Fruit fly (Drosophila melanogaster) whole organism, wandering third instar larva: Measurements from ENCODE around the gene PGRP-LD.
A peak's percentile ranks its signal among the peaks of the same experiment; 100 is the strongest.

Experiments
- Abd-B ChIP-seq: fragments of >200 bp; optimal IDR thresholded peaks from 2 replicates; lab custom pipeline; 2017; ENCODE audit warnings: missing biosample characterization, missing genetic modification characterization
- CG32264 ChIP-seq: fragments of 200-800 bp; sonication (Bioruptor generic); optimal IDR thresholded peaks from 2 replicates; lab custom pipeline; 2016; ENCODE audit warnings: missing biosample characterization, missing genetic modification characterization
- CG9705 ChIP-seq: fragments of 200-800 bp; sonication (Bioruptor generic); optimal IDR thresholded peaks from 2 replicates; lab custom pipeline; 2018; ENCODE audit warnings: missing biosample characterization, mild to moderate bottlenecking, missing genetic modification characterization
- CrebA ChIP-seq: fragments of 200-800 bp; sonication (Bioruptor generic); optimal IDR thresholded peaks from 2 replicates; lab custom pipeline; 2016; ENCODE audit warnings: missing biosample characterization, mild to moderate bottlenecking, missing genetic modification characterization, borderline replicate concordance
- Dfd ChIP-seq: fragments of >200 bp; optimal IDR thresholded peaks from 2 replicates; lab custom pipeline; 2017; ENCODE audit warnings: missing biosample characterization, missing genetic modification characterization
- Dif ChIP-seq: fragments of 200-275, 200-300 bp; sonication (Bioruptor generic); optimal IDR thresholded peaks from 2 replicates; lab custom pipeline; 2018; ENCODE audit warnings: missing biosample characterization, missing genetic modification characterization; ENCODE audit not compliant: partially characterized antibody
- GATAd ChIP-seq: sonication (Bioruptor generic); optimal IDR thresholded peaks from 2 replicates; lab custom pipeline; 2016; ENCODE audit warnings: missing biosample characterization, missing genetic modification characterization
- HLH106 ChIP-seq: fragments of 200-800 bp; optimal IDR thresholded peaks from 3 replicates; lab custom pipeline; 2019; ENCODE audit warnings: missing biosample characterization, mild to moderate bottlenecking, missing genetic modification characterization, moderate library complexity
- Hnf4 ChIP-seq: fragments of 200-800 bp; sonication (Bioruptor generic); optimal IDR thresholded peaks from 2 replicates; lab custom pipeline; 2016; ENCODE audit warnings: missing biosample characterization, mild to moderate bottlenecking, missing genetic modification characterization
- Hr78 ChIP-seq: fragments of >200 bp; optimal IDR thresholded peaks from 2 replicates; lab custom pipeline; 2017; ENCODE audit warnings: missing biosample characterization, missing genetic modification characterization
- Hr83 ChIP-seq: fragments of 200-300 bp; sonication (Bioruptor generic); optimal IDR thresholded peaks from 2 replicates; lab custom pipeline; 2016; ENCODE audit warnings: missing biosample characterization, mild to moderate bottlenecking, missing genetic modification characterization, moderate library complexity; ENCODE audit not compliant: poor library complexity, severe bottlenecking
- Jra ChIP-seq: sonication (Bioruptor generic); optimal IDR thresholded peaks from 2 replicates; lab custom pipeline; 2016; ENCODE audit warnings: missing biosample characterization, missing genetic modification characterization
- Mio ChIP-seq: sonication (Bioruptor generic); optimal IDR thresholded peaks from 2 replicates; lab custom pipeline; 2016; ENCODE audit warnings: missing biosample characterization, missing genetic modification characterization
- Myc ChIP-seq: fragments of >200 bp; optimal IDR thresholded peaks from 2 replicates; lab custom pipeline; 2017
- N ChIP-seq: fragments of >200 bp; optimal IDR thresholded peaks from 2 replicates; lab custom pipeline; 2018; ENCODE audit warnings: missing biosample characterization, missing external identifiers, missing genetic modification characterization
- OdsH ChIP-seq: fragments of 200-800 bp; sonication (Bioruptor generic); optimal IDR thresholded peaks from 2 replicates; lab custom pipeline; 2016; ENCODE audit warnings: missing biosample characterization, mild to moderate bottlenecking, missing genetic modification characterization
- Rel ChIP-seq, 2 experiments: fragments of 200-800 bp; sonication (Bioruptor generic) in 1 of 2; optimal IDR thresholded peaks; 2 replicates in 1 of 2; 3 replicates in 1 of 2; lab custom pipeline; 2016 to 2019; ENCODE audit warnings: mild to moderate bottlenecking in 2 of 2, missing biosample characterization in 2 of 2, missing genetic modification characterization in 2 of 2, moderate library complexity in 1 of 2
- Sp1 ChIP-seq: fragments of 200-800 bp; sonication (Bioruptor generic); optimal IDR thresholded peaks from 3 replicates; lab custom pipeline; 2019; ENCODE audit warnings: missing biosample characterization, mild to moderate bottlenecking, missing genetic modification characterization, moderate library complexity
- Vsx2 ChIP-seq: fragments of 200-300, 225-300 bp; sonication (Bioruptor generic); optimal IDR thresholded peaks from 2 replicates; lab custom pipeline; 2018; ENCODE audit warnings: missing biosample characterization, missing genetic modification characterization; ENCODE audit not compliant: partially characterized antibody
- br ChIP-seq: fragments of 200-800 bp; sonication (Bioruptor generic); optimal IDR thresholded peaks from 2 replicates; lab custom pipeline; 2016; ENCODE audit warnings: missing biosample characterization, missing genetic modification characterization
- brk ChIP-seq: fragments of 200-800 bp; sonication (Bioruptor generic); optimal IDR thresholded peaks from 2 replicates; lab custom pipeline; 2016; ENCODE audit warnings: missing biosample characterization, mild to moderate bottlenecking, missing genetic modification characterization
- dl ChIP-seq, 2 experiments: fragments of 175-275, 200-275 bp in 1 of 2; fragments of 200-275 bp in 1 of 2; sonication (Bioruptor generic); optimal IDR thresholded peaks; lab custom pipeline; 2018; ENCODE audit warnings: mild to moderate bottlenecking in 2 of 2, missing biosample characterization in 2 of 2, missing genetic modification characterization in 2 of 2, moderate library complexity in 2 of 2; ENCODE audit not compliant: partially characterized antibody in 2 of 2, insufficient read depth in 1 of 2
- dmrt93B ChIP-seq: fragments of 200-800 bp; sonication (Bioruptor generic); optimal IDR thresholded peaks from 2 replicates; lab custom pipeline; 2018; ENCODE audit warnings: missing biosample characterization, mild to moderate bottlenecking, missing genetic modification characterization
- dsf ChIP-seq: sonication (Bioruptor generic); optimal IDR thresholded peaks from 2 replicates; lab custom pipeline; 2016; ENCODE audit warnings: missing biosample characterization, missing genetic modification characterization, borderline replicate concordance
- ey ChIP-seq: fragments of 200-800 bp; sonication (Bioruptor generic); optimal IDR thresholded peaks from 2 replicates; lab custom pipeline; 2016; ENCODE audit warnings: missing biosample characterization, missing genetic modification characterization
- foxo ChIP-seq, 2 experiments: fragments of 200-800 bp; sonication (Bioruptor generic); optimal IDR thresholded peaks; 2 replicates in 1 of 2; 3 replicates in 1 of 2; lab custom pipeline; 2016 to 2017; ENCODE audit warnings: missing biosample characterization in 2 of 2, missing genetic modification characterization in 2 of 2
- fru ChIP-seq: fragments of 200-800 bp; sonication (Bioruptor generic); optimal IDR thresholded peaks from 3 replicates; lab custom pipeline; 2016; ENCODE audit warnings: missing biosample characterization, mild to moderate bottlenecking, missing genetic modification characterization
- h ChIP-seq: fragments of 200-800 bp; sonication (Bioruptor generic); optimal IDR thresholded peaks from 3 replicates; lab custom pipeline; 2016; ENCODE audit warnings: missing biosample characterization, mild to moderate bottlenecking, missing genetic modification characterization
- jim ChIP-seq: fragments of 175-275, 200-325 bp; sonication (Bioruptor generic); optimal IDR thresholded peaks from 2 replicates; lab custom pipeline; 2016; ENCODE audit warnings: missing biosample characterization, mild to moderate bottlenecking, missing genetic modification characterization
- lola ChIP-seq: fragments of >200 bp; optimal IDR thresholded peaks from 2 replicates; lab custom pipeline; 2017; ENCODE audit warnings: missing biosample characterization, missing genetic modification characterization
- pan ChIP-seq: fragments of >200 bp; optimal IDR thresholded peaks from 2 replicates; lab custom pipeline; 2017
- psq ChIP-seq: fragments of 200-800 bp; sonication (Bioruptor generic); optimal IDR thresholded peaks from 3 replicates; lab custom pipeline; 2017; ENCODE audit warnings: missing biosample characterization, mild to moderate bottlenecking, missing genetic modification characterization, moderate library complexity
- rgr ChIP-seq: fragments of 200-800 bp; sonication (Bioruptor generic); optimal IDR thresholded peaks from 3 replicates; lab custom pipeline; 2016; ENCODE audit warnings: missing biosample characterization, mild to moderate bottlenecking, missing genetic modification characterization
- sage ChIP-seq: fragments of 200-800 bp; sonication (Bioruptor generic); optimal IDR thresholded peaks from 2 replicates; lab custom pipeline; 2016; ENCODE audit warnings: missing biosample characterization, mild to moderate bottlenecking, missing genetic modification characterization
- sv ChIP-seq: fragments of 200-800 bp; sonication (Bioruptor generic); optimal IDR thresholded peaks from 3 replicates; lab custom pipeline; 2016; ENCODE audit warnings: missing biosample characterization, missing genetic modification characterization
- tai ChIP-seq: sonication (Bioruptor generic); optimal IDR thresholded peaks from 2 replicates; lab custom pipeline; 2016; ENCODE audit warnings: missing biosample characterization, missing genetic modification characterization
- usp ChIP-seq: fragments of >200 bp; optimal IDR thresholded peaks from 2 replicates; lab custom pipeline; 2017; ENCODE audit warnings: missing biosample characterization, missing genetic modification characterization
- woc ChIP-seq: sonication (Bioruptor generic); optimal IDR thresholded peaks from 2 replicates; lab custom pipeline; 2016; ENCODE audit warnings: missing biosample characterization, mild to moderate bottlenecking, missing genetic modification characterization

PGRP-LD gene

dm6 chr3L:5768532-5769497 is 11.0 kb upstream of the PGRP-LD start, which contains the start of the genes Ppat-Dpck and scny:
Ppat-Dpck (minus strand) TSS chr3L:5768794.
scny (plus strand) TSS chr3L:5769002.
- TF ChIP-seq CG9705 (GFP tag; lab: Kevin White, UChicago), result no peak
- TF ChIP-seq Rel (GFP tag; optimal IDR thresholded peaks at IDR 0.05; lab: Kevin White, UChicago), result no peak
- TF ChIP-seq Rel (tag; optimal IDR thresholded peaks at IDR 0.05; lab: Kevin White, UChicago), result peak; percentile 21
- no peak for TF ChIP-seq Mio (GFP tag; lab: Kevin White, UChicago)
- no peak for TF ChIP-seq tai (GFP tag; lab: Kevin White, UChicago)
- no peak for TF ChIP-seq Hr78 (GFP tag; lab: Kevin White, UChicago)
- no peak for TF ChIP-seq lola (GFP tag; lab: Kevin White, UChicago)
- TF ChIP-seq Myc (lab: Kevin White, UChicago), result no peak
- no peak for TF ChIP-seq ey (GFP tag; lab: Kevin White, UChicago)
- no peak for TF ChIP-seq Dfd
- no peak for TF ChIP-seq CG32264 (GFP tag; lab: Kevin White, UChicago)
- TF ChIP-seq dsf (GFP tag; lab: Kevin White, UChicago), result no peak
- peak in 1 of 2 experiments; percentile 43 for TF ChIP-seq foxo (GFP tag; optimal IDR thresholded peaks at IDR 0.05; lab: Kevin White, UChicago)
- TF ChIP-seq GATAd (GFP tag; lab: Kevin White, UChicago), result no peak
- TF ChIP-seq Hnf4 (GFP tag; lab: Kevin White, UChicago), result no peak
- TF ChIP-seq CrebA (GFP tag; lab: Kevin White, UChicago), result no peak
- TF ChIP-seq Hr83, result peak; percentile 18
- peak; percentile 33 for TF ChIP-seq Sp1
- no peak for TF ChIP-seq jim (GFP tag; lab: Kevin White, UChicago)
- TF ChIP-seq h, result peak; percentile 57
- no peak for TF ChIP-seq br (GFP tag; lab: Kevin White, UChicago)
- peak; percentile 1 for TF ChIP-seq OdsH (GFP tag; lab: Kevin White, UChicago)
- TF ChIP-seq Dif (GFP tag; lab: Kevin White, UChicago), result no peak
- TF ChIP-seq woc (GFP tag; lab: Kevin White, UChicago), result no peak
- no peak for TF ChIP-seq Abd-B
- TF ChIP-seq Jra, result peak; percentile 76
- TF ChIP-seq brk, result no peak
- TF ChIP-seq HLH106, result peak; percentile 13
- no peak for TF ChIP-seq usp
- no peak for TF ChIP-seq dmrt93B
- TF ChIP-seq sv (GFP tag; lab: Kevin White, UChicago), result no peak
- TF ChIP-seq dl (GFP tag; optimal IDR thresholded peaks at IDR 0.05; lab: Kevin White, UChicago; ENCODE audit: insufficient read depth in 1 of 2, partially characterized antibody in 2 of 2), result no peak
- TF ChIP-seq psq (GFP tag; lab: Kevin White, UChicago), result peak; percentile 99
- TF ChIP-seq sage (GFP tag; lab: Kevin White, UChicago), result no peak
- TF ChIP-seq fru (GFP tag; lab: Kevin White, UChicago), result no peak
- no peak for TF ChIP-seq Vsx2 (GFP tag; lab: Kevin White, UChicago)
- TF ChIP-seq pan (lab: Kevin White, UChicago), result no peak
- TF ChIP-seq N (GFP tag; lab: Kevin White, UChicago), result peak; percentile 49
- TF ChIP-seq rgr (GFP tag; lab: Kevin White, UChicago), result peak; percentile 35

- TF ChIP-seq GATAd (GFP tag; lab: Kevin White, UChicago) (no peak), CG9705 (GFP tag; lab: Kevin White, UChicago) (peak; percentile 15), HLH106 (peak; percentile 9), sage (GFP tag; lab: Kevin White, UChicago) (no peak), dl (GFP tag; optimal IDR thresholded peaks at IDR 0.05; lab: Kevin White, UChicago; ENCODE audit: insufficient read depth in 1 of 2, partially characterized antibody in 2 of 2) (no peak), Dif (GFP tag; lab: Kevin White, UChicago) (peak; percentile 8), fru (GFP tag; lab: Kevin White, UChicago) (no peak), psq (GFP tag; lab: Kevin White, UChicago) (peak; percentile 95), Sp1 (peak; percentile 60), Dfd (no peak), Vsx2 (GFP tag; lab: Kevin White, UChicago) (no peak), Jra (no peak), Hr78 (GFP tag; lab: Kevin White, UChicago) (no peak), jim (GFP tag; lab: Kevin White, UChicago) (peak; percentile 41), Rel (GFP tag; optimal IDR thresholded peaks at IDR 0.05; lab: Kevin White, UChicago) (no peak), Rel (tag; optimal IDR thresholded peaks at IDR 0.05; lab: Kevin White, UChicago) (peak; percentile 95)
Measured at dm6 chr3L:5770113-5770798, 9.6 kb upstream of the PGRP-LD start.
